Worm (Caenorhabditis elegans) whole organism, L4 larva: ENCODE results near the gene F07G6.5.
"Not testable (repeated sequence)": the region's sequence is repeated elsewhere in the genome, so short reads cannot be mapped to it uniquely, and the experiment has no call there.

Source experiments
- D1046.2 ChIP-seq: fragments of 200-800 bp; sonication (Bioruptor generic); IDR thresholded peaks from 2 replicates; pipeline ENCODE4 v1.3.6; 2022; ENCODE audit warnings: missing genetic modification characterization, missing compliant biosample characterization
- F10B5.3 ChIP-seq: sonication (generic microtip); optimal IDR thresholded peaks from 2 replicates; lab custom pipeline; 2016; ENCODE audit warnings: mild to moderate bottlenecking, missing genetic modification characterization, missing compliant biosample characterization
- T26A8.4 ChIP-seq: fragments of 200-800 bp; sonication (Bioruptor generic); IDR thresholded peaks from 2 replicates; pipeline ENCODE4 v1.3.6; 2022; ENCODE audit warnings: missing genetic modification characterization, missing compliant biosample characterization
- Y48G9A.11 ChIP-seq: fragments of 200-800 bp; sonication (Bioruptor generic); IDR thresholded peaks from 2 replicates; pipeline ENCODE4 v1.3.6; 2022; ENCODE audit warnings: missing genetic modification reagents, missing genetic modification characterization, missing compliant biosample characterization
- ama-1 ChIP-seq: fragments of 150-350 bp; optimal IDR thresholded peaks from 2 replicates; lab custom pipeline; 2014; ENCODE audit warnings: inconsistent platforms, mixed read lengths
- ceh-20 ChIP-seq: fragments of 200-800 bp; sonication (Bioruptor generic); IDR thresholded peaks from 2 replicates; pipeline ENCODE4 v1.3.6; 2022; ENCODE audit warnings: missing genetic modification reagents, missing genetic modification characterization, missing compliant biosample characterization
- ceh-28 ChIP-seq: fragments of 150-350 bp; optimal IDR thresholded peaks from 2 replicates; lab custom pipeline; 2014; ENCODE audit warnings: missing biosample characterization, missing genetic modification reagents, missing genetic modification characterization
- cey-2 ChIP-seq: sonication (generic microtip); optimal IDR thresholded peaks from 3 replicates; lab custom pipeline; 2017; ENCODE audit warnings: missing genetic modification characterization, mild to moderate bottlenecking, missing compliant biosample characterization, antibody characterized with exemption, borderline replicate concordance; ENCODE audit not compliant: insufficient read depth
- daf-12 ChIP-seq: fragments of 150-350 bp; optimal IDR thresholded peaks from 2 replicates; lab custom pipeline; 2014; ENCODE audit warnings: missing biosample characterization, missing genetic modification reagents, missing genetic modification characterization
- daf-19 ChIP-seq: fragments of 200-800 bp; sonication (Bioruptor generic); conservative IDR thresholded peaks from 2 replicates; pipeline ENCODE4 v1.3.6; 2022; ENCODE audit warnings: missing genetic modification characterization, missing compliant biosample characterization
- dpl-1 ChIP-seq: fragments of 150-350 bp; optimal IDR thresholded peaks from 2 replicates; lab custom pipeline; 2014; ENCODE audit warnings: missing biosample characterization, missing genetic modification reagents, missing genetic modification characterization
- dve-1 ChIP-seq: sonication (generic microtip); optimal IDR thresholded peaks from 2 replicates; lab custom pipeline; 2017; ENCODE audit warnings: antibody characterized with exemption, mild to moderate bottlenecking, missing genetic modification characterization, missing compliant biosample characterization; ENCODE audit not compliant: insufficient read depth
- egl-27 ChIP-seq: sonication (generic microtip); optimal IDR thresholded peaks from 3 replicates; lab custom pipeline; 2017; ENCODE audit warnings: missing biosample characterization, missing genetic modification reagents, missing genetic modification characterization
- fos-1 ChIP-seq: fragments of 150-350 bp; optimal IDR thresholded peaks from 2 replicates; lab custom pipeline; 2014; ENCODE audit warnings: missing biosample characterization, missing genetic modification characterization
- gei-8 ChIP-seq: fragments of 200-800 bp; sonication (Bioruptor generic); optimal IDR thresholded peaks from 2 replicates; lab custom pipeline; 2018; ENCODE audit warnings: mild to moderate bottlenecking, missing genetic modification characterization, missing compliant biosample characterization
- hif-1 ChIP-seq, 2 experiments: sonication (generic microtip); optimal IDR thresholded peaks; 2 replicates each; lab custom pipeline; 2016 to 2017; ENCODE audit warnings: missing compliant biosample characterization in 2 of 2, missing genetic modification characterization in 2 of 2, missing genetic modification reagents in 2 of 2, missing genotype in 2 of 2, mild to moderate bottlenecking in 1 of 2
- lin-15B ChIP-seq: fragments of 150-350 bp; sonication (generic microtip); optimal IDR thresholded peaks from 3 replicates; lab custom pipeline; 2014; ENCODE audit warnings: missing biosample characterization, missing genetic modification characterization
- lir-3 ChIP-seq: sonication (generic microtip); optimal IDR thresholded peaks from 2 replicates; lab custom pipeline; 2016; ENCODE audit warnings: mild to moderate bottlenecking, missing genetic modification characterization, missing compliant biosample characterization
- mdt-29 ChIP-seq: fragments of 200-800 bp; sonication (Bioruptor generic); IDR thresholded peaks from 2 replicates; pipeline ENCODE4 v1.3.6; 2022; ENCODE audit warnings: missing genetic modification reagents, missing genetic modification characterization, missing compliant biosample characterization
- mxl-2 ChIP-seq: fragments of 200-800 bp; sonication (Bioruptor generic); conservative IDR thresholded peaks from 2 replicates; pipeline ENCODE4 v1.3.6; 2022; ENCODE audit warnings: missing genetic modification reagents, missing genetic modification characterization, missing compliant biosample characterization
- nhr-25 ChIP-seq: sonication (generic microtip); optimal IDR thresholded peaks from 2 replicates; lab custom pipeline; 2017; ENCODE audit warnings: missing genetic modification characterization, mild to moderate bottlenecking, missing compliant biosample characterization, antibody characterized with exemption, moderate library complexity, borderline replicate concordance; ENCODE audit not compliant: insufficient read depth
- nhr-41 ChIP-seq: fragments of 200-800 bp; sonication (Bioruptor generic); IDR thresholded peaks from 2 replicates; pipeline ENCODE4 v1.3.6; 2022; ENCODE audit warnings: missing genetic modification reagents, missing genetic modification characterization, missing compliant biosample characterization
- nhr-48 ChIP-seq: sonication (generic microtip); optimal IDR thresholded peaks from 2 replicates; lab custom pipeline; 2016; ENCODE audit warnings: mild to moderate bottlenecking, missing genetic modification characterization, missing compliant biosample characterization
- php-3 ChIP-seq: fragments of 200-800 bp; sonication (Bioruptor generic); IDR thresholded peaks from 2 replicates; pipeline ENCODE4 v1.3.6; 2022; ENCODE audit warnings: missing genetic modification reagents, missing genetic modification characterization, missing compliant biosample characterization
- pqm-1 ChIP-seq: sonication (generic microtip); optimal IDR thresholded peaks from 2 replicates; lab custom pipeline; 2017; ENCODE audit warnings: missing biosample characterization, missing genetic modification characterization
- snpc-1.2 ChIP-seq: fragments of 200-800 bp; sonication (Bioruptor generic); IDR thresholded peaks from 2 replicates; pipeline ENCODE4 v1.3.6; 2022; ENCODE audit warnings: missing genetic modification reagents, missing genetic modification characterization, missing compliant biosample characterization
- spr-3 ChIP-seq: fragments of 200-800 bp; sonication (Bioruptor generic); optimal IDR thresholded peaks from 2 replicates; lab custom pipeline; 2018; ENCODE audit warnings: mild to moderate bottlenecking, missing genetic modification characterization, missing compliant biosample characterization
- tag-97 ChIP-seq: fragments of 200-800 bp; sonication (Bioruptor generic); IDR thresholded peaks from 2 replicates; pipeline ENCODE4 v1.3.6; 2022; ENCODE audit warnings: missing genetic modification characterization, missing compliant biosample characterization
- tra-1 ChIP-seq: fragments of 200-800 bp; sonication (Bioruptor generic); IDR thresholded peaks from 2 replicates; pipeline ENCODE4 v1.3.6; 2022; ENCODE audit warnings: missing genetic modification reagents, missing genetic modification characterization, missing compliant biosample characterization
- zag-1 ChIP-seq: fragments of 150-350 bp; optimal IDR thresholded peaks from 2 replicates; lab custom pipeline; 2014; ENCODE audit warnings: missing biosample characterization, missing genetic modification characterization
- zfp-2 ChIP-seq: sonication (generic microtip); optimal IDR thresholded peaks from 2 replicates; lab custom pipeline; 2016; ENCODE audit warnings: mild to moderate bottlenecking, missing genetic modification characterization, missing compliant biosample characterization
- ztf-11 ChIP-seq: fragments of 150-350 bp; optimal IDR thresholded peaks from 2 replicates; lab custom pipeline; 2014; ENCODE audit warnings: missing biosample characterization, missing genetic modification characterization

Gene F07G6.5

DNA sequence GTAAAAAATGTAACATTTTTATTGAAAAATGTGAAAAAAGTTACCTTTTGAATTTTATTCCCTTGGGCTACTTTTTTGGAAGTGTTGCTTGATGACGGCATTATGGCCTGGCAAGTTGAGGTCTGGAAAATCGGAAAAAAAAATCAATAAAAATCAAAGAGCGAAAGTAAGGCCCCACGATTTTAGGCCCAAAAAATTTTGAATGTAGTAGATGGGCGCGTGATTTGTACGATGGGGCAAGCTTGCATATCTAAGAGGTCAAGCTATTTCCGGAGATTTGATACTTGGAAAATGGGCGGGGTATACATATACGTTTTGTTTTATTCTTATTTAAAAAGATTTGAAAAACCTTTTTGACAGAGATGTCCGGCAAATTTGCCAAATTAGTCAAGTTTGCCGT, at the start of gene F07G6.5:
Gene F07G6.5, minus strand, starts transcription at position 101 of the 400 bp plus-strand sequence.
- TF ChIP-seq T26A8.4 (GFP tag; lab: Robert Waterston, UW) (no peak), zfp-2 (tag; lab: Kevin White, UChicago) (no peak), fos-1 (no peak), lin-15B (tag; lab: Kevin White, UChicago) (no peak), snpc-1.2 (GFP tag; lab: Robert Waterston, UW) (no peak), cey-2 (tag; lab: Kevin White, UChicago) (no peak), F10B5.3 (no peak), ceh-28 (tag; lab: Kevin White, UChicago) (no peak), lir-3 (tag; lab: Kevin White, UChicago) (no peak), daf-19 (GFP tag; lab: Robert Waterston, UW) (no peak)

DNA sequence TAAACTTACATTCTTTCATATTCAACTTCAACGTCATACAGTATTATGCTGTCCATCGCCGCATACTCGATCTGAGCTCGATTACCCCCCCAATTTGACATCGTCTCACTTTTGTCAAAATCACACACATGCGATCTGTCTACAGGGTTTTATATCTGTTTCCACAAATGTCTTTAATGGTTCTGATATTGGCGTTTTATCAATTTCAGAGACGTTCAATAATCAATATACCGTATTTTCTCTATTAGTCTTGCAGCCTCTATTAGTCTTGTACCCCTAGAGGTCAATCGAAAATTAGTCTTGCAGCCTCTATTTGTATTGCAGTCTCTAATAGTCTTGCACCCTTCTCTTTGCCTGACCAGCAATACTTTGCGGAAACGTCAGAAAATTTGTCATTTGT, 42.0 kb upstream of the F07G6.5 start, which contains the start of gene Y75D11A.6:
Gene Y75D11A.6, minus strand, starts transcription at position 101 of the 400 bp plus-strand sequence.
- not testable (repeated sequence) for TF ChIP-seq nhr-48 (tag; lab: Kevin White, UChicago); ztf-11 (tag; lab: Kevin White, UChicago); tra-1

DNA sequence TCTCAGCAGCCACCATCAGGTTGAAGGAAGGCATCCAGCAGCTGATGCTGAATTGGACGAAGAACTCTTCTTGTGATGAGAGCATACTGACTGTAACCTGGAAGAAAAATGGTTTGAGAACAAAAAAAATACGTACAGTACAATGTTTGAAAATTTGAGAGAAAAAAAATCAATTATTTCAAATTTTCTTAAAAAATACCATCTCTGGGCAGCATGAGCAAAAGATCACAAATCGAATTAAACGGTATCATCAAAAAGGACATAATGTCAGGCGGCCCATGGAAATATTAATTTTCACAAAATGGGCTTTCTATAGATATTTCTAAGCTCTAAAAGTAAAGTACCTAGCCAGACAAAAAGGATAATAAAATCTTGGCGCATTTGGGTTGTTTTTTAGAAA, 39.7 kb upstream of the F07G6.5 start, which contains the start of gene Y75D11A.3:
Gene Y75D11A.3, minus strand, starts transcription at position 101 of the 400 bp plus-strand sequence.
- TF ChIP-seq php-3, Y48G9A.11, D1046.2 (GFP tag; lab: Robert Waterston, UW): not testable (repeated sequence)

DNA sequence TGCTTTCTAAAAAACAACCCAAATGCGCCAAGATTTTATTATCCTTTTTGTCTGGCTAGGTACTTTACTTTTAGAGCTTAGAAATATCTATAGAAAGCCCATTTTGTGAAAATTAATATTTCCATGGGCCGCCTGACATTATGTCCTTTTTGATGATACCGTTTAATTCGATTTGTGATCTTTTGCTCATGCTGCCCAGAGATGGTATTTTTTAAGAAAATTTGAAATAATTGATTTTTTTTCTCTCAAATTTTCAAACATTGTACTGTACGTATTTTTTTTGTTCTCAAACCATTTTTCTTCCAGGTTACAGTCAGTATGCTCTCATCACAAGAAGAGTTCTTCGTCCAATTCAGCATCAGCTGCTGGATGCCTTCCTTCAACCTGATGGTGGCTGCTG, 36.1 kb upstream of the F07G6.5 start, which contains the start of gene Y75D11A.2:
Gene Y75D11A.2, plus strand, starts transcription at position 301 of the 400 bp plus-strand sequence.
- not testable (repeated sequence) for TF ChIP-seq egl-27 (tag; lab: Kevin White, UChicago); mxl-2 (GFP tag; lab: Robert Waterston, UW); spr-3 (GFP tag; lab: Kevin White, UChicago)

DNA sequence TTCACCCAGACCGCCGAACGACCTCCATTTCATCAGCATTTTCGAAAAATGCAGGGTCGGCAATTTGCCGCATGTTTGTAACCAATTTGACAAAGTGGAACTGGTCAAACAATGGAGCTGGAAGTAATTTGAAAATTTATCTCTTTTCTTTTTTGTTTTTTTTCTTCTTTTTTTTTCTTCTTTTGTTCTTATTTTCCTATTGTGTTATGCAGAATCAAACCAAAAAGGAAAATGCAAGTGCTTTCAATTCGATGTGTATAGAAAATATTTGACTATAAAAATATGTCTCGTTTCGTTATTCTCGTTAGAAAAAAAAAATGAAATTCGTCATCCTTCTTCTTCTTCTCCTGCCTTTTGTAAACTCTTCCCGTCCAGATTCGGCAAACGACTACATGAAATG, 31.2 kb upstream of the F07G6.5 start, which contains the start of gene F07G6.10:
Gene F07G6.10, plus strand, starts transcription at position 301 of the 400 bp plus-strand sequence.
- no peak for TF ChIP-seq pqm-1 (tag; lab: Kevin White, UChicago)
- no peak for TF ChIP-seq dpl-1 (GFP tag; lab: Kevin White, UChicago)
- TF ChIP-seq nhr-41 (GFP tag; lab: Robert Waterston, UW): no peak
- TF ChIP-seq zag-1: no peak
- TF ChIP-seq gei-8 (GFP tag; lab: Kevin White, UChicago): no peak
- TF ChIP-seq Y48G9A.11 (GFP tag; lab: Robert Waterston, UW): no peak
- TF ChIP-seq hif-1 (tag; optimal IDR thresholded peaks at IDR 0.05; lab: Kevin White, UChicago): no peak
- no peak for TF ChIP-seq nhr-25 (tag; lab: Kevin White, UChicago)
- TF ChIP-seq daf-12 (tag; lab: Kevin White, UChicago): no peak
- TF ChIP-seq ceh-20 (GFP tag; lab: Robert Waterston, UW): no peak
- TF ChIP-seq tag-97: no peak
- TF ChIP-seq mdt-29 (GFP tag; lab: Robert Waterston, UW): no peak
- no peak for TF ChIP-seq T26A8.4 (GFP tag; lab: Robert Waterston, UW)
- TF ChIP-seq dve-1 (tag; lab: Kevin White, UChicago): no peak
- TF ChIP-seq ama-1: no peak
